Fruit fly (Drosophila melanogaster) whole organism, wandering third instar larva: ENCODE data around the gene CG13003.

ENCODE experiments used
- Abd-B ChIP-seq: fragments of >200 bp; optimal IDR thresholded peaks from 2 replicates; lab custom pipeline; 2017; ENCODE audit warnings: missing biosample characterization, missing genetic modification characterization
- CG32264 ChIP-seq: fragments of 200-800 bp; sonication (Bioruptor generic); optimal IDR thresholded peaks from 2 replicates; lab custom pipeline; 2016; ENCODE audit warnings: missing biosample characterization, missing genetic modification characterization
- CG9705 ChIP-seq: fragments of 200-800 bp; sonication (Bioruptor generic); optimal IDR thresholded peaks from 2 replicates; lab custom pipeline; 2018; ENCODE audit warnings: missing biosample characterization, mild to moderate bottlenecking, missing genetic modification characterization
- Dfd ChIP-seq: fragments of >200 bp; optimal IDR thresholded peaks from 2 replicates; lab custom pipeline; 2017; ENCODE audit warnings: missing biosample characterization, missing genetic modification characterization
- Dif ChIP-seq: fragments of 200-275, 200-300 bp; sonication (Bioruptor generic); optimal IDR thresholded peaks from 2 replicates; lab custom pipeline; 2018; ENCODE audit warnings: missing biosample characterization, missing genetic modification characterization; ENCODE audit not compliant: partially characterized antibody
- HLH106 ChIP-seq: fragments of 200-800 bp; optimal IDR thresholded peaks from 3 replicates; lab custom pipeline; 2019; ENCODE audit warnings: missing biosample characterization, mild to moderate bottlenecking, missing genetic modification characterization, moderate library complexity
- Hnf4 ChIP-seq: fragments of 200-800 bp; sonication (Bioruptor generic); optimal IDR thresholded peaks from 2 replicates; lab custom pipeline; 2016; ENCODE audit warnings: missing biosample characterization, mild to moderate bottlenecking, missing genetic modification characterization
- Hr78 ChIP-seq: fragments of >200 bp; optimal IDR thresholded peaks from 2 replicates; lab custom pipeline; 2017; ENCODE audit warnings: missing biosample characterization, missing genetic modification characterization
- Hr83 ChIP-seq: fragments of 200-300 bp; sonication (Bioruptor generic); optimal IDR thresholded peaks from 2 replicates; lab custom pipeline; 2016; ENCODE audit warnings: missing biosample characterization, mild to moderate bottlenecking, missing genetic modification characterization, moderate library complexity; ENCODE audit not compliant: poor library complexity, severe bottlenecking
- Mio ChIP-seq: sonication (Bioruptor generic); optimal IDR thresholded peaks from 2 replicates; lab custom pipeline; 2016; ENCODE audit warnings: missing biosample characterization, missing genetic modification characterization
- Myc ChIP-seq: fragments of >200 bp; optimal IDR thresholded peaks from 2 replicates; lab custom pipeline; 2017
- OdsH ChIP-seq: fragments of 200-800 bp; sonication (Bioruptor generic); optimal IDR thresholded peaks from 2 replicates; lab custom pipeline; 2016; ENCODE audit warnings: missing biosample characterization, mild to moderate bottlenecking, missing genetic modification characterization
- Rel ChIP-seq, 2 experiments: fragments of 200-800 bp; sonication (Bioruptor generic) in 1 of 2; optimal IDR thresholded peaks; 2 replicates in 1 of 2; 3 replicates in 1 of 2; lab custom pipeline; 2016 to 2019; ENCODE audit warnings: mild to moderate bottlenecking in 2 of 2, missing biosample characterization in 2 of 2, missing genetic modification characterization in 2 of 2, moderate library complexity in 1 of 2
- Sp1 ChIP-seq: fragments of 200-800 bp; sonication (Bioruptor generic); optimal IDR thresholded peaks from 3 replicates; lab custom pipeline; 2019; ENCODE audit warnings: missing biosample characterization, mild to moderate bottlenecking, missing genetic modification characterization, moderate library complexity
- Vsx2 ChIP-seq: fragments of 200-300, 225-300 bp; sonication (Bioruptor generic); optimal IDR thresholded peaks from 2 replicates; lab custom pipeline; 2018; ENCODE audit warnings: missing biosample characterization, missing genetic modification characterization; ENCODE audit not compliant: partially characterized antibody
- br ChIP-seq: fragments of 200-800 bp; sonication (Bioruptor generic); optimal IDR thresholded peaks from 2 replicates; lab custom pipeline; 2016; ENCODE audit warnings: missing biosample characterization, missing genetic modification characterization
- dl ChIP-seq, 2 experiments: fragments of 175-275, 200-275 bp in 1 of 2; fragments of 200-275 bp in 1 of 2; sonication (Bioruptor generic); optimal IDR thresholded peaks; lab custom pipeline; 2018; ENCODE audit warnings: mild to moderate bottlenecking in 2 of 2, missing biosample characterization in 2 of 2, missing genetic modification characterization in 2 of 2, moderate library complexity in 2 of 2; ENCODE audit not compliant: partially characterized antibody in 2 of 2, insufficient read depth in 1 of 2
- dsf ChIP-seq: sonication (Bioruptor generic); optimal IDR thresholded peaks from 2 replicates; lab custom pipeline; 2016; ENCODE audit warnings: missing biosample characterization, missing genetic modification characterization, borderline replicate concordance
- ey ChIP-seq: fragments of 200-800 bp; sonication (Bioruptor generic); optimal IDR thresholded peaks from 2 replicates; lab custom pipeline; 2016; ENCODE audit warnings: missing biosample characterization, missing genetic modification characterization
- fru ChIP-seq: fragments of 200-800 bp; sonication (Bioruptor generic); optimal IDR thresholded peaks from 3 replicates; lab custom pipeline; 2016; ENCODE audit warnings: missing biosample characterization, mild to moderate bottlenecking, missing genetic modification characterization
- h ChIP-seq: fragments of 200-800 bp; sonication (Bioruptor generic); optimal IDR thresholded peaks from 3 replicates; lab custom pipeline; 2016; ENCODE audit warnings: missing biosample characterization, mild to moderate bottlenecking, missing genetic modification characterization
- jim ChIP-seq: fragments of 175-275, 200-325 bp; sonication (Bioruptor generic); optimal IDR thresholded peaks from 2 replicates; lab custom pipeline; 2016; ENCODE audit warnings: missing biosample characterization, mild to moderate bottlenecking, missing genetic modification characterization
- lola ChIP-seq: fragments of >200 bp; optimal IDR thresholded peaks from 2 replicates; lab custom pipeline; 2017; ENCODE audit warnings: missing biosample characterization, missing genetic modification characterization
- pan ChIP-seq: fragments of >200 bp; optimal IDR thresholded peaks from 2 replicates; lab custom pipeline; 2017
- sv ChIP-seq: fragments of 200-800 bp; sonication (Bioruptor generic); optimal IDR thresholded peaks from 3 replicates; lab custom pipeline; 2016; ENCODE audit warnings: missing biosample characterization, missing genetic modification characterization
- tai ChIP-seq: sonication (Bioruptor generic); optimal IDR thresholded peaks from 2 replicates; lab custom pipeline; 2016; ENCODE audit warnings: missing biosample characterization, missing genetic modification characterization
- woc ChIP-seq: sonication (Bioruptor generic); optimal IDR thresholded peaks from 2 replicates; lab custom pipeline; 2016; ENCODE audit warnings: missing biosample characterization, mild to moderate bottlenecking, missing genetic modification characterization

CG13003 gene

DNA sequence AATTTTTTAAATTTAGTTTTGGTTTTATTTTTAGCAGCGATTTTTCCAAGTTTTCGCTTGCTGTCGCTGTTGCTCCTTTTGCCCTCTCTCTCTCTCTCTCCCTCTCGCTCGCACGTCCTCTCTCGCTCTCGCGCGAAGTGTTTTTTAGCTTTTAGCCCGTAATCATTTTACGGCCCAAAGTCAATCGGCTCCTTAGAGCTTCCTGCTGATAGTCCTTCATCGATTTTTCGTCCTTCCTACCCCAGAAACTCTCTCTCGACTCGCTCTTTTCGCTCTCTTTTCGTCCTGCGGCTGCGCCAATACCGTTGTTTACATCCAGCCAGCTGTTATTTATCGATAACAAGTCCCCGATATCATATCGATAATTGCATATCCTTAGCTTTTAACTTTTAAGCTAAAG is 32.0 kb downstream of the CG13003 start, which contains the start of gene RSG7:
Gene RSG7 (minus strand): TSS at position 139 of the 400 bp plus-strand sequence.
- TF ChIP-seq Dif: no peak
- no peak for TF ChIP-seq Hr83
- no peak for TF ChIP-seq Abd-B (GFP tag; lab: Kevin White, UChicago)
- TF ChIP-seq Sp1 (GFP tag; lab: Kevin White, UChicago): no peak
- no peak for TF ChIP-seq dsf
- TF ChIP-seq CG32264 (GFP tag; lab: Kevin White, UChicago): no peak
- no peak for TF ChIP-seq Dfd (GFP tag; lab: Kevin White, UChicago)
- no peak for TF ChIP-seq dl (GFP tag; optimal IDR thresholded peaks at IDR 0.05; lab: Kevin White, UChicago; ENCODE audit: insufficient read depth in 1 of 2, partially characterized antibody in 2 of 2)
- no peak for TF ChIP-seq Myc (lab: Kevin White, UChicago)
- TF ChIP-seq tai: no peak
- no peak for TF ChIP-seq pan (lab: Kevin White, UChicago)
- no peak for TF ChIP-seq woc (GFP tag; lab: Kevin White, UChicago)
- TF ChIP-seq sv (GFP tag; lab: Kevin White, UChicago): no peak
- TF ChIP-seq HLH106 (tag; lab: Kevin White, UChicago): no peak
- no peak for TF ChIP-seq ey (GFP tag; lab: Kevin White, UChicago)

dm6 chrX:16839905-16840304 is 36.4 kb downstream of the CG13003 start:
- TF ChIP-seq dl (GFP tag; optimal IDR thresholded peaks at IDR 0.05; lab: Kevin White, UChicago; ENCODE audit: insufficient read depth in 1 of 2, partially characterized antibody in 2 of 2) (peak; percentile 58 to 83), Vsx2 (GFP tag; lab: Kevin White, UChicago) (peak; percentile 82), dsf (no peak), Dif (peak; percentile 98)

DNA sequence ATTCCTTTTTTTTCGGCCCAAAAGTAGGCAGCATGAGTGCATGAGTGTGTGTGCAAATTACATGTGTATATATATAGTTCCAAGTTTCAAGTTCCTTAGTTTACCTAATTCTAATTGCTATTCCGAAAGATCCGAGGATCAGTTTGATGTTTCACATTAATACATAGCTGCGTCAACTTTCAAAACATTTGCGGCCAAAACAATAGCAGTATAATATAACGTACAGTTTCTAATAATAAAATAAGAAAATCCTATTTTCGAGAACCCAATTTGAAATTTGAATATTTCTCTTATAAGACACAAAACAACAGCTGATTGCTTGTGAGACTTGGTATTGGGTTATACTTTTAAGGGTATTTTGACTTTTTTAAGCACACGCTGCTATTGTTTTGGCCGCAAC is 37.3 kb downstream of the CG13003 start:
- no peak for TF ChIP-seq pan (lab: Kevin White, UChicago)
- no peak for TF ChIP-seq sv (GFP tag; lab: Kevin White, UChicago)
- no peak for TF ChIP-seq Rel (GFP tag; optimal IDR thresholded peaks at IDR 0.05; lab: Kevin White, UChicago)
- TF ChIP-seq Rel (tag; optimal IDR thresholded peaks at IDR 0.05; lab: Kevin White, UChicago): no peak
- TF ChIP-seq lola: no peak
- no peak for TF ChIP-seq woc (GFP tag; lab: Kevin White, UChicago)
- TF ChIP-seq CG9705 (GFP tag; lab: Kevin White, UChicago): no peak
- no peak for TF ChIP-seq h
- TF ChIP-seq Myc (lab: Kevin White, UChicago): no peak
- no peak for TF ChIP-seq tai
- TF ChIP-seq Hr83: no peak
- no peak for TF ChIP-seq Hr78 (GFP tag; lab: Kevin White, UChicago)
- no peak for TF ChIP-seq dl (GFP tag; optimal IDR thresholded peaks at IDR 0.05; lab: Kevin White, UChicago; ENCODE audit: insufficient read depth in 1 of 2, partially characterized antibody in 2 of 2)
- no peak for TF ChIP-seq jim (GFP tag; lab: Kevin White, UChicago)
- TF ChIP-seq br (GFP tag; lab: Kevin White, UChicago): no peak
- TF ChIP-seq Mio (GFP tag; lab: Kevin White, UChicago): no peak
- TF ChIP-seq Abd-B (GFP tag; lab: Kevin White, UChicago): no peak
- TF ChIP-seq Sp1 (GFP tag; lab: Kevin White, UChicago): no peak
- TF ChIP-seq Dif: no peak

DNA sequence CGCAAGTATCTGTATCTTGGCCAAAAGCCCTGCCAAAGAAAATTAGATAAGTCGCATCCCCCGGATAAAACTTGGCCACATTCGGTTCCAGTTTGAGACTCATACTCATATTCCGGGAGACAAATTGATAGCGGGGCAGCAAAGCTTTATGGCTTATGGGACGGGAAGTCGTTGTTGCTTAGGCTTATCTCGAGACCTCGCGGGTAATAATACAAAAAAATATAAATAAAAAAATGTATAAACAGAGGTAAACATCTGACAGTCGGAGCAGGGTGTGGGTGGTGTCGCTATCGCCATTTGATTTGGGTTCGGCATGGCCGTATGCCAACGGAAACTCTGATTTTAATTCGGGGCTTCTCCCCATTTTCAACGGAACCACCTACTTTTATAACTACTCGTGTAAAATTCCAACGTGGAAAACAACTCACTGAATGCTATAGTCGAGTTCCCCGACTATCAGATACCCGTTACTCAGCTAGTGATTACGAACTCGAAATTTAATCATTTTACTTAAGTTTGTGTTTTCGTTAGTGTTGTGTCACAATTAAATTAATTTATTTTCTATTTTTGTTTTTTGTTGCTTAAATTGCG is 38.7 kb downstream of the CG13003 start:
- TF ChIP-seq Rel (GFP tag; optimal IDR thresholded peaks at IDR 0.05; lab: Kevin White, UChicago): no peak
- peak; percentile 91 for TF ChIP-seq Rel (tag; optimal IDR thresholded peaks at IDR 0.05; lab: Kevin White, UChicago)
- TF ChIP-seq lola: no peak

DNA sequence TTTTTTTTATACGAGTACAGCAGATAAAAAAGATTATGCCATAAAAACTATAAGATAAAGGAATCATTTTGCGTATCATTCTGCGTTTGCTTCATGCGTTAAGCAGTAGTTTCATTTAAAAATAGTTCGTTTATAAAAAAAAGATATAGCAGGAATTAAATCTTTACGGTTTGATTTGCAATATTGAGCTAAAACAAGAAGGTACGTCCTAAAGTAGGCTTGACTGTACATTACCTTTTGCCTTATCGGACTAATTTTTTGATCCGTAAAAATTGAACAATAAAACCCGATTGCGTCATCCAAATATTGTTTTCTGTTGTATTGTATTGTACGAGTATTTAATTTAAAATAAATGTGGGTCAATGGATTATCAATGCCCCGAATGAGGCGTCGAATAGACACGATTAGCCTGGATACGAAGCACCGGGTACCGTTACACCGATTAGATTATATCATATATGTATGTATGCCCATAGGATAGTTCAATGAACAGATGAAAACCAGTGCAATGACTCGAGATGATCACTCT is 39.5 kb downstream of the CG13003 start:
- no peak for TF ChIP-seq Hnf4 (GFP tag; lab: Kevin White, UChicago)
- TF ChIP-seq CG32264 (GFP tag; lab: Kevin White, UChicago): no peak
- no peak for TF ChIP-seq h
- no peak for TF ChIP-seq Vsx2 (GFP tag; lab: Kevin White, UChicago)
- TF ChIP-seq pan (lab: Kevin White, UChicago): no peak
- no peak for TF ChIP-seq HLH106 (tag; lab: Kevin White, UChicago)
- TF ChIP-seq OdsH (GFP tag; lab: Kevin White, UChicago): no peak
- no peak for TF ChIP-seq Hr83
- no peak for TF ChIP-seq woc (GFP tag; lab: Kevin White, UChicago)
- TF ChIP-seq fru (GFP tag; lab: Kevin White, UChicago): no peak
- TF ChIP-seq ey (GFP tag; lab: Kevin White, UChicago): no peak
